Worm (Caenorhabditis elegans): Measurements from ENCODE around the gene srh-112.

ce11 chrV:17198926-17199325 lies 27.1 kb downstream of the srh-112 start, which contains the start of gene srz-96:
- TF ChIP-seq cebp-2 (GFP tag; IDR thresholded peaks at IDR 0.05): no peak
- no peak for TF ChIP-seq repo-1 (tag; optimal IDR thresholded peaks at IDR 0.05)
- no peak for TF ChIP-seq nfya-2 (GFP tag; IDR thresholded peaks at IDR 0.05)
- TF ChIP-seq ceh-79 (tag; optimal IDR thresholded peaks at IDR 0.05): no peak
- no peak for TF ChIP-seq lsy-27 (tag; optimal IDR thresholded peaks at IDR 0.05; ENCODE audit: borderline replicate concordance, insufficient read depth)
- TF ChIP-seq ama-1 (optimal IDR thresholded peaks at IDR 0.05): no peak
- no peak for TF ChIP-seq ama-1 (GFP tag; optimal IDR thresholded peaks at IDR 0.05)
- no peak for TF ChIP-seq bed-1 (GFP tag; IDR thresholded peaks at IDR 0.05)
- no peak for TF ChIP-seq him-1 (tag; optimal IDR thresholded peaks at IDR 0.05)
- no peak for TF ChIP-seq lin-26 (GFP tag; IDR thresholded peaks at IDR 0.05)

All from whole organism, young adult.